Worm (Caenorhabditis elegans) whole organism, L1 larva: ENCODE measurements around the gene cyn-10.

Experiments used
- aly-2 ChIP-seq: fragments of 150-350 bp; optimal IDR thresholded peaks from 2 replicates; lab custom pipeline; 2014; ENCODE audit warnings: missing biosample characterization, missing genetic modification characterization
- blmp-1 ChIP-seq: fragments of 150-350 bp; optimal IDR thresholded peaks from 2 replicates; lab custom pipeline; 2014; ENCODE audit warnings: missing biosample characterization, missing genetic modification characterization
- ceh-88 ChIP-seq: fragments of 200-800 bp; sonication (Bioruptor generic); IDR thresholded peaks from 2 replicates; pipeline ENCODE4 v1.3.6; 2022; ENCODE audit warnings: missing genetic modification characterization, missing compliant biosample characterization
- elt-3 ChIP-seq, 6 experiments: fragments of 150-350 bp in 1 of 6; sonication (generic microtip); optimal IDR thresholded peaks; 2 replicates each; lab custom pipeline; 2017 to 2018; ENCODE audit warnings: missing biosample characterization in 6 of 6, missing genetic modification characterization in 6 of 6, inconsistent platforms in 1 of 6
- lin-15B ChIP-seq: fragments of 150-350 bp; sonication (generic microtip); optimal IDR thresholded peaks from 3 replicates; lab custom pipeline; 2014; ENCODE audit warnings: missing biosample characterization, missing genetic modification characterization
- mdl-1 ChIP-seq, 2 experiments: fragments of 150-350 bp; optimal IDR thresholded peaks; 2 replicates each; lab custom pipeline; 2014 to 2017; ENCODE audit warnings: missing biosample characterization in 2 of 2, missing genetic modification characterization in 2 of 2, inconsistent platforms in 1 of 2
- pqm-1 ChIP-seq: sonication (generic microtip); optimal IDR thresholded peaks from 3 replicates; lab custom pipeline; 2017; ENCODE audit warnings: missing biosample characterization, missing genetic modification characterization
- unc-62 ChIP-seq: fragments of 150-350 bp; optimal IDR thresholded peaks from 2 replicates; lab custom pipeline; 2014; ENCODE audit warnings: missing biosample characterization, missing genetic modification reagents, missing genetic modification characterization

- TF ChIP-seq pqm-1 (tag; lab: Kevin White, UChicago) (no peak), elt-3 (tag; optimal IDR thresholded peaks at IDR 0.05; lab: Kevin White, UChicago) (peak in 3 of 6 experiments; percentile 19 to 76 (median 75)), unc-62 (GFP tag; lab: Kevin White, UChicago) (no peak), blmp-1 (peak; percentile 86), mdl-1 (tag; optimal IDR thresholded peaks at IDR 0.05; lab: Kevin White, UChicago) (peak; percentile 77 to 97), lin-15B (tag; lab: Kevin White, UChicago) (peak; percentile 74), aly-2 (peak; percentile 71), ceh-88 (GFP tag; lab: Robert Waterston, UW) (peak; percentile 84)
These were observed 38.2 kb upstream of the cyn-10 start, which contains the start of the genes malt-1 and ceh-38 for ce11 chrII:6951250-6951806.
